Fruit fly (Drosophila melanogaster): Measurements from ENCODE around the gene CG6321.

DNA sequence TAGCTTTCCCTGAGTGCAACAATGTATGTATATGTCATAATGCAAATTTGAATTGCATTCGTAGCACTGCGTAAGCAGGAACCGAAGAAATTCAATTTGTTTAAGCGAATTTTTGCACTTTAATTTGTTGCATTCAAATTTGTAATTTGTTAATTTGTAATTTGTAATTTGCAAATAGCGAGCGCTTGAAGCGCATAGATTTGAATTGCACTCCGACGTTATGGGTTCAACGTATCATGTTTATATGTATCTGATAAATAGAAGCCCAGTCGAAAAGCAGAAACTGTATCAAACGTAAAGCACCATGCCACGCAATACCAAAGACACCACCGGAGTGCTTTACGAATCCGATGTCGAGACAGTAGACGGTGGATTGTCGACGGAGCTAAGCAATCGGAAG lies 37.8 kb downstream of the CG6321 start, which contains the start of gene Fad2:
- TF ChIP-seq Crg-1 (GFP tag; optimal IDR thresholded peaks at IDR 0.05) (no peak), bab1 (GFP tag; optimal IDR thresholded peaks at IDR 0.05) (no peak), Mnt (GFP tag; optimal IDR thresholded peaks at IDR 0.05) (no peak), kay (GFP tag; ENCODE audit: borderline replicate concordance) (no peak), CG7101 (tag; optimal IDR thresholded peaks at IDR 0.05) (no peak), CG1620 (GFP tag; optimal IDR thresholded peaks at IDR 0.05) (no peak), Hr96 (GFP tag; optimal IDR thresholded peaks at IDR 0.05) (no peak)

Measured in whole organism, adult.